Worm (Caenorhabditis elegans) whole organism, L4/young adult: ENCODE measurements around the gene Y26E6A.2.

ENCODE experiments used
- W03F9.2 ChIP-seq: fragments of 150-350 bp; optimal IDR thresholded peaks from 2 replicates; lab custom pipeline; 2014; ENCODE audit warnings: missing biosample characterization, missing genetic modification characterization
- dao-5 ChIP-seq: sonication (generic microtip); optimal IDR thresholded peaks from 2 replicates; lab custom pipeline; 2016; ENCODE audit warnings: missing genotype, missing genetic modification characterization, moderate library complexity, missing compliant biosample characterization
- him-1 ChIP-seq: sonication (generic microtip); optimal IDR thresholded peaks from 2 replicates; lab custom pipeline; 2016; ENCODE audit warnings: missing genotype, missing genetic modification reagents, missing genetic modification characterization, missing compliant biosample characterization

DNA sequence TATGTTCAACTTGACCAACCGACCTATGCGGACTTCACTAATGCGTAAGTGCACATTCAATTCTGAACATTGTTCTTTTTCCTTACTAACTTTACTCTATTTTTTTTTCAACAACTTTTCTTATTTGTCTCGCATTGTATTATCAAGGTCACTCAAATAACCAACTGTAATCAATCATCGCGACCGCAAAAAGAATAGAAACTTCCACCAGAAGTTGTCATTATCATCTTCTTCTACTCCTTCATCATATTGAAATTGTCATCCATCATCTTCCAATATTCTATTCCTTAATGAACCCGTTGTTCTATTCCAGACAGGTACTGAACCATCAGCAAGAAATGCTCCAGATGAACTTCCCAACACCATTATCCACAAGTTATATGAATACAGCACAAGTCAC is 25.2 kb upstream of the Y26E6A.2 start:
- TF ChIP-seq dao-5: no peak
- TF ChIP-seq him-1 (tag; lab: Kevin White, UChicago): no peak
- TF ChIP-seq W03F9.2: no peak
